Worm (Caenorhabditis elegans) whole organism, midembryonic: ENCODE data around the gene srw-41.

Experiments
- T22C8.4 ChIP-seq: fragments of 200-800 bp; sonication (Bioruptor generic); IDR thresholded peaks from 2 replicates; pipeline ENCODE4 v1.3.6; 2022; ENCODE audit warnings: missing genetic modification characterization, missing compliant biosample characterization
- cog-1 ChIP-seq: sonication (generic microtip); optimal IDR thresholded peaks from 2 replicates; lab custom pipeline; 2016; ENCODE audit warnings: missing genetic modification characterization, missing compliant biosample characterization
- flt-1 ChIP-seq: fragments of 200-800 bp; sonication (Bioruptor generic); IDR thresholded peaks from 2 replicates; pipeline ENCODE4 v1.3.6; 2022; ENCODE audit warnings: missing genetic modification characterization, missing compliant biosample characterization
- klf-2 ChIP-seq: fragments of 200-800 bp; sonication (Bioruptor generic); conservative IDR thresholded peaks from 2 replicates; pipeline ENCODE4 v1.3.6; 2022; ENCODE audit warnings: missing genetic modification reagents, missing genetic modification characterization, missing compliant biosample characterization
- med-1 ChIP-seq: sonication (generic microtip); optimal IDR thresholded peaks from 2 replicates; lab custom pipeline; 2017; ENCODE audit warnings: missing genetic modification characterization, mild to moderate bottlenecking, missing compliant biosample characterization, antibody characterized with exemption, missing genetic modification reagents; ENCODE audit not compliant: insufficient read depth
- ref-1 ChIP-seq: fragments of 200-800 bp; sonication (Bioruptor generic); conservative IDR thresholded peaks from 2 replicates; pipeline ENCODE4 v1.3.6; 2022; ENCODE audit warnings: missing genetic modification reagents, missing genetic modification characterization, missing compliant biosample characterization
- tab-1 ChIP-seq: fragments of 200-800 bp; sonication (Bioruptor generic); IDR thresholded peaks from 2 replicates; pipeline ENCODE4 v1.3.6; 2022; ENCODE audit warnings: missing genetic modification characterization, missing compliant biosample characterization

srw-41 gene

ce11 chrV:16746231-16746990, 49.1 kb downstream of the srw-41 start, which contains the start of gene gyg-2:
TSS of gene gyg-2 (minus strand) at chrV:16746258.
- no peak for TF ChIP-seq med-1 (GFP tag; lab: Kevin White, UChicago)
- TF ChIP-seq tab-1, result no peak
- TF ChIP-seq cog-1 (tag; lab: Kevin White, UChicago), result no peak
- no peak for TF ChIP-seq flt-1 (GFP tag; lab: Robert Waterston, UW)
- TF ChIP-seq ref-1 (GFP tag; lab: Robert Waterston, UW), result no peak
- no peak for TF ChIP-seq T22C8.4 (GFP tag; lab: Robert Waterston, UW)
- TF ChIP-seq klf-2 (GFP tag; lab: Robert Waterston, UW), result no peak

ce11 chrV:16747031-16747672, 49.9 kb downstream of the srw-41 start, which contains the start of gene dkf-2:
TSS of gene dkf-2 (plus strand) at chrV:16747622.
- TF ChIP-seq klf-2 (GFP tag; lab: Robert Waterston, UW) (no peak), med-1 (GFP tag; lab: Kevin White, UChicago) (no peak)
